Worm (Caenorhabditis elegans) whole organism, young adult: ENCODE results near the gene cpna-5.

ENCODE experiments used
- B0261.1 ChIP-seq: sonication (generic microtip); optimal IDR thresholded peaks from 2 replicates; lab custom pipeline; 2016; ENCODE audit warnings: mild to moderate bottlenecking, missing genetic modification characterization, moderate library complexity, missing compliant biosample characterization
- F10E7.11 ChIP-seq: sonication (generic microtip); optimal IDR thresholded peaks from 2 replicates; lab custom pipeline; 2017; ENCODE audit warnings: mild to moderate bottlenecking, missing genetic modification characterization, moderate library complexity, missing compliant biosample characterization
- F49E8.2 ChIP-seq: sonication (generic microtip); optimal IDR thresholded peaks from 3 replicates; lab custom pipeline; 2017; ENCODE audit warnings: missing genetic modification characterization, mild to moderate bottlenecking, missing compliant biosample characterization, antibody characterized with exemption, moderate library complexity; ENCODE audit not compliant: insufficient read depth
- F57A8.1 ChIP-seq: fragments of 200-800 bp; sonication (Bioruptor generic); optimal IDR thresholded peaks from 2 replicates; lab custom pipeline; 2018; ENCODE audit warnings: mild to moderate bottlenecking, missing genetic modification characterization, moderate library complexity, missing compliant biosample characterization
- Y53G8AR.9 ChIP-seq: fragments of 200-800 bp; sonication (Bioruptor generic); conservative IDR thresholded peaks from 2 replicates; pipeline ENCODE4 v1.3.6; 2022; ENCODE audit warnings: missing genetic modification reagents, missing genetic modification characterization, missing compliant biosample characterization
- Y79H2A.3 ChIP-seq: fragments of 200-800 bp; sonication (Bioruptor generic); conservative IDR thresholded peaks from 2 replicates; pipeline ENCODE4 v1.3.6; 2022; ENCODE audit warnings: missing genetic modification reagents, missing genetic modification characterization, missing compliant biosample characterization
- ZK185.1 ChIP-seq: sonication (generic microtip); optimal IDR thresholded peaks from 2 replicates; lab custom pipeline; 2016; ENCODE audit warnings: mild to moderate bottlenecking, missing genetic modification characterization, missing compliant biosample characterization; ENCODE audit not compliant: poor library complexity, severe bottlenecking
- akir-1 ChIP-seq: fragments of 200-800 bp; sonication (Bioruptor generic); optimal IDR thresholded peaks from 2 replicates; lab custom pipeline; 2018; ENCODE audit warnings: mild to moderate bottlenecking, missing genetic modification characterization, moderate library complexity, missing compliant biosample characterization
- ama-1 ChIP-seq, 3 experiments: fragments of 150-350 bp in 1 of 3; sonication (generic microtip) in 2 of 3; optimal IDR thresholded peaks; 2 replicates each; lab custom pipeline; 2014 to 2018; ENCODE audit warnings: missing biosample characterization in 2 of 3, missing genetic modification characterization in 2 of 3, missing genetic modification reagents in 2 of 3
- attf-3 ChIP-seq: fragments of 200-800 bp; sonication (Bioruptor generic); conservative IDR thresholded peaks from 2 replicates; pipeline ENCODE4 v1.3.6; 2022; ENCODE audit warnings: missing genetic modification reagents, missing genetic modification characterization, missing compliant biosample characterization
- attf-5 ChIP-seq: fragments of 200-800 bp; sonication (Bioruptor generic); optimal IDR thresholded peaks from 2 replicates; lab custom pipeline; 2018; ENCODE audit warnings: mild to moderate bottlenecking, missing genetic modification characterization, missing compliant biosample characterization
- attf-6 ChIP-seq: fragments of 200-800 bp; sonication (Bioruptor generic); IDR thresholded peaks from 2 replicates; pipeline ENCODE4 v1.3.6; 2022; ENCODE audit warnings: missing genetic modification reagents, missing genetic modification characterization, missing compliant biosample characterization
- bed-2 ChIP-seq: fragments of 200-800 bp; sonication (Bioruptor generic); IDR thresholded peaks from 2 replicates; pipeline ENCODE4 v1.3.6; 2022; ENCODE audit warnings: missing genetic modification reagents, missing genetic modification characterization, missing compliant biosample characterization
- cebp-1 ChIP-seq, 2 experiments: fragments of 200-800 bp in 1 of 2; sonication (Bioruptor generic) in 1 of 2; sonication (generic microtip) in 1 of 2; IDR thresholded peaks in 1 of 2; optimal IDR thresholded peaks in 1 of 2; 2 replicates each; pipeline versions ENCODE4 v1.3.6 to Lab custom; 2017 to 2022; ENCODE audit warnings: missing compliant biosample characterization in 2 of 2, missing genetic modification characterization in 2 of 2, mild to moderate bottlenecking in 1 of 2, missing genetic modification reagents in 1 of 2, moderate library complexity in 1 of 2
- ceh-40 ChIP-seq: fragments of 200-800 bp; sonication (Bioruptor generic); IDR thresholded peaks from 2 replicates; pipeline ENCODE4 v1.3.6; 2022; ENCODE audit warnings: missing genetic modification characterization, missing compliant biosample characterization
- chd-7 ChIP-seq: sonication (generic microtip); optimal IDR thresholded peaks from 2 replicates; lab custom pipeline; 2016; ENCODE audit warnings: mild to moderate bottlenecking, missing genetic modification characterization, moderate library complexity, missing compliant biosample characterization
- die-1 ChIP-seq: sonication (generic microtip); optimal IDR thresholded peaks from 2 replicates; lab custom pipeline; 2016; ENCODE audit warnings: missing genotype, mild to moderate bottlenecking, missing genetic modification characterization, missing compliant biosample characterization
- dpff-1 ChIP-seq: sonication (generic microtip); optimal IDR thresholded peaks from 2 replicates; lab custom pipeline; 2017; ENCODE audit warnings: mild to moderate bottlenecking, missing genetic modification characterization, missing compliant biosample characterization
- efl-1 ChIP-seq: fragments of 150-350 bp; optimal IDR thresholded peaks from 2 replicates; lab custom pipeline; 2014; ENCODE audit warnings: missing biosample characterization, missing genetic modification reagents, missing genetic modification characterization
- egl-44 ChIP-seq: fragments of 200-800 bp; sonication (Bioruptor generic); IDR thresholded peaks from 2 replicates; pipeline ENCODE4 v1.3.6; 2022; ENCODE audit warnings: missing genetic modification reagents, missing genetic modification characterization, missing compliant biosample characterization
- ets-4 ChIP-seq: fragments of 200-800 bp; sonication (Bioruptor generic); optimal IDR thresholded peaks from 2 replicates; lab custom pipeline; 2018; ENCODE audit warnings: mild to moderate bottlenecking, missing genetic modification characterization, missing compliant biosample characterization
- gei-17 ChIP-seq: fragments of 200-800 bp; sonication (Bioruptor generic); optimal IDR thresholded peaks from 2 replicates; lab custom pipeline; 2018; ENCODE audit warnings: mild to moderate bottlenecking, missing genetic modification characterization, missing compliant biosample characterization
- hlh-26 ChIP-seq: fragments of 200-800 bp; sonication (Bioruptor generic); conservative IDR thresholded peaks from 2 replicates; pipeline ENCODE4 v1.3.6; 2022; ENCODE audit warnings: missing genetic modification reagents, missing genetic modification characterization, missing compliant biosample characterization
- hmg-20 ChIP-seq: fragments of 200-800 bp; sonication (Bioruptor generic); IDR thresholded peaks from 2 replicates; pipeline ENCODE4 v1.3.6; 2022; ENCODE audit warnings: missing genetic modification reagents, missing genetic modification characterization, missing compliant biosample characterization
- hrde-1 ChIP-seq: sonication (generic microtip); optimal IDR thresholded peaks from 2 replicates; lab custom pipeline; 2016; ENCODE audit warnings: missing genetic modification characterization, mild to moderate bottlenecking, missing compliant biosample characterization, moderate library complexity, missing genotype, missing genetic modification reagents, borderline replicate concordance
- hsf-1 ChIP-seq: fragments of 200-800 bp; sonication (Bioruptor generic); IDR thresholded peaks from 2 replicates; pipeline ENCODE4 v1.3.6; 2022; ENCODE audit warnings: missing genetic modification reagents, missing genetic modification characterization, missing compliant biosample characterization
- let-526 ChIP-seq: fragments of 200-800 bp; sonication (Bioruptor generic); IDR thresholded peaks from 2 replicates; pipeline ENCODE4 v1.3.6; 2022; ENCODE audit warnings: missing genetic modification reagents, missing genetic modification characterization, missing compliant biosample characterization
- let-607 ChIP-seq, 2 experiments: fragments of 200-800 bp in 1 of 2; sonication (Bioruptor generic) in 1 of 2; sonication (generic microtip) in 1 of 2; optimal IDR thresholded peaks; 2 replicates each; lab custom pipeline; 2016 to 2018; ENCODE audit warnings: mild to moderate bottlenecking in 2 of 2, missing compliant biosample characterization in 2 of 2, missing genetic modification characterization in 2 of 2, moderate library complexity in 2 of 2, missing genotype in 1 of 2
- lin-35 ChIP-seq, 3 experiments: fragments of 150-350 bp in 2 of 3; sonication (generic microtip) in 1 of 3; optimal IDR thresholded peaks; 2 replicates each; lab custom pipeline; 2014 to 2018; ENCODE audit warnings: missing biosample characterization in 3 of 3, missing genetic modification characterization in 3 of 3, missing genetic modification reagents in 3 of 3
- lin-54 ChIP-seq: fragments of 200-800 bp; sonication (Bioruptor generic); optimal IDR thresholded peaks from 2 replicates; lab custom pipeline; 2018; ENCODE audit warnings: mild to moderate bottlenecking, missing genetic modification characterization, missing compliant biosample characterization
- lsl-1 ChIP-seq: fragments of 200-800 bp; sonication (Bioruptor generic); optimal IDR thresholded peaks from 2 replicates; lab custom pipeline; 2018; ENCODE audit warnings: mild to moderate bottlenecking, missing genetic modification characterization, moderate library complexity, missing compliant biosample characterization
- madf-3 ChIP-seq: fragments of 200-800 bp; sonication (Bioruptor generic); IDR thresholded peaks from 2 replicates; pipeline ENCODE4 v1.3.6; 2022; ENCODE audit warnings: missing genetic modification reagents, missing genetic modification characterization, missing compliant biosample characterization
- madf-6 ChIP-seq: fragments of 200-800 bp; sonication (Bioruptor generic); IDR thresholded peaks from 2 replicates; pipeline ENCODE4 v1.3.6; 2022; ENCODE audit warnings: missing genetic modification reagents, missing genetic modification characterization, missing compliant biosample characterization
- nfya-1 ChIP-seq: sonication (generic microtip); optimal IDR thresholded peaks from 2 replicates; lab custom pipeline; 2017; ENCODE audit warnings: antibody characterized with exemption, missing compliant biosample characterization, missing genetic modification characterization, borderline replicate concordance; ENCODE audit not compliant: insufficient read depth
- nhr-120 ChIP-seq: fragments of 200-800 bp; sonication (Bioruptor generic); IDR thresholded peaks from 2 replicates; pipeline ENCODE4 v1.3.6; 2022; ENCODE audit warnings: missing genetic modification characterization, missing compliant biosample characterization
- nhr-27 ChIP-seq: fragments of 200-800 bp; sonication (Bioruptor generic); optimal IDR thresholded peaks from 2 replicates; lab custom pipeline; 2018; ENCODE audit warnings: mild to moderate bottlenecking, missing genetic modification characterization, moderate library complexity, missing compliant biosample characterization
- nhr-80 ChIP-seq: sonication (generic microtip); optimal IDR thresholded peaks from 2 replicates; lab custom pipeline; 2016; ENCODE audit warnings: missing genetic modification characterization, missing compliant biosample characterization
- pbrm-1 ChIP-seq: fragments of 200-800 bp; sonication (Bioruptor generic); IDR thresholded peaks from 2 replicates; pipeline ENCODE4 v1.3.6; 2022; ENCODE audit warnings: missing genetic modification reagents, missing genetic modification characterization, missing compliant biosample characterization
- repo-1 ChIP-seq: sonication (generic microtip); optimal IDR thresholded peaks from 2 replicates; lab custom pipeline; 2017; ENCODE audit warnings: mild to moderate bottlenecking, missing genetic modification characterization, missing compliant biosample characterization
- snpc-1.1 ChIP-seq: sonication (generic microtip); optimal IDR thresholded peaks from 2 replicates; lab custom pipeline; 2017; ENCODE audit warnings: missing genetic modification characterization, mild to moderate bottlenecking, missing compliant biosample characterization, antibody characterized with exemption, moderate library complexity, missing genotype, missing genetic modification reagents; ENCODE audit not compliant: insufficient read depth
- snpc-4 ChIP-seq, 5 experiments: fragments of 150-350 bp in 1 of 5; sonication (generic microtip) in 4 of 5; optimal IDR thresholded peaks; 2 replicates each; lab custom pipeline; 2014 to 2018; ENCODE audit warnings: missing genetic modification characterization in 5 of 5, missing biosample characterization in 3 of 5, antibody characterized with exemption in 2 of 5, mild to moderate bottlenecking in 2 of 5, missing compliant biosample characterization in 2 of 5, missing genotype in 2 of 5, moderate library complexity in 2 of 5, missing genetic modification reagents in 1 of 5
- zim-3 ChIP-seq: sonication (generic microtip); optimal IDR thresholded peaks from 2 replicates; lab custom pipeline; 2017; ENCODE audit warnings: mild to moderate bottlenecking, missing genetic modification characterization, moderate library complexity, missing compliant biosample characterization

The cpna-5 gene

DNA sequence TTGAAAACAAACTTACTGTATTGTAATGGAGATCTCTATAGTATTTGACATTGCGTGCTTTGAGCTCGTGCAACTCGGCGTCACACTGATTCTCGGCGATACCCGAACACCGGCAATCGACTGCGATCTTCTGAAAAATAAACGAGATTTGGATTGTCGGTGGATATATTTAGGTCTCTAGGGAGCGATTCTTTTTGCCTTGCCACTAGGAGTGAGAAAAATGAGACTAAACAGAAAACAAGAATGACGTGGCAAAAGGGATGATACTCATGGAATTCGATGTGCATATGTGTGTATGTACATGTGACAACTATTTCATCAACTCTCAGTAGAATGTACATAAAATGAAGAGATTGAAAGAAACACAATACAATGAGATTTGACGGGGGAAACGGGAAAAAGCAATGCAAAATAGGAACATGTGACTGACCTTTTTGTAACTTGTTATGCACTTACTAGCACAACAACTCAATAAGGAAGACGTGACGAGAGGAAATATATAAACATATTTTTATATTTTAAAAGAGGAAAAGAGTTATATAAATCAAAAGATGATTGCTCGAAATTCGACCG lies 3.7 kb downstream of the cpna-5 start:
- no peak for TF ChIP-seq hsf-1 (GFP tag; lab: Robert Waterston, UW)
- TF ChIP-seq lin-35 (GFP tag; optimal IDR thresholded peaks at IDR 0.05; lab: Kevin White, UChicago) = peak in 1 of 3 experiments; percentile 26
- no peak for TF ChIP-seq cebp-1 (GFP tag; IDR thresholded peaks at IDR 0.05; lab: Robert Waterston, UW)
- TF ChIP-seq cebp-1 (tag; optimal IDR thresholded peaks at IDR 0.05; lab: Kevin White, UChicago) = peak; percentile 45

- TF ChIP-seq attf-3 (GFP tag; lab: Robert Waterston, UW) (no peak), Y53G8AR.9 (GFP tag; lab: Robert Waterston, UW) (no peak), attf-6 (no peak), B0261.1 (no peak), gei-17 (GFP tag; lab: Kevin White, UChicago) (no peak), hlh-26 (GFP tag; lab: Robert Waterston, UW) (no peak), ets-4 (no peak), let-526 (GFP tag; lab: Robert Waterston, UW) (no peak), nhr-80 (tag; lab: Kevin White, UChicago) (no peak), snpc-4 (GFP tag; optimal IDR thresholded peaks at IDR 0.05; lab: Kevin White, UChicago) (no peak), snpc-4 (tag; optimal IDR thresholded peaks at IDR 0.05; lab: Kevin White, UChicago) (no peak), bed-2 (GFP tag; lab: Robert Waterston, UW) (no peak), F57A8.1 (no peak), lsl-1 (no peak), F10E7.11 (no peak), akir-1 (no peak), madf-3 (GFP tag; lab: Robert Waterston, UW) (no peak), nhr-27 (tag; lab: Kevin White, UChicago) (no peak), ZK185.1 (no peak)
- TF ChIP-seq, all 124 proteins: peak for 0
These were observed 9.1 kb downstream of the cpna-5 start, which contains the start of gene sre-1 for ce11 chrII:7709301-7709754. Gene sre-1, plus strand, starts transcription at chrII:7709704.

- TF ChIP-seq madf-6 = peak; percentile 66
- no peak for TF ChIP-seq hmg-20 (GFP tag; lab: Robert Waterston, UW)
- TF ChIP-seq F49E8.2 (tag; lab: Kevin White, UChicago) = peak; percentile 32
- 0 out of 2 replicates have a peak, but pooled peaks have one; percentile 55 for TF ChIP-seq Y53G8AR.9 (GFP tag; lab: Robert Waterston, UW)
- TF ChIP-seq F10E7.11 = no peak
- TF ChIP-seq nhr-120 (GFP tag; lab: Robert Waterston, UW) = no peak
- TF ChIP-seq Y79H2A.3 (GFP tag; lab: Robert Waterston, UW) = no peak
- no peak for TF ChIP-seq repo-1 (tag; lab: Kevin White, UChicago)
- peak; percentile 51; the same call in 1 of the 2 replicates for TF ChIP-seq pbrm-1 (GFP tag; lab: Robert Waterston, UW)
- TF ChIP-seq dpff-1 (tag; lab: Kevin White, UChicago) = no peak
- no peak for TF ChIP-seq ama-1 (optimal IDR thresholded peaks at IDR 0.05; lab: Kevin White, UChicago)
- peak in 1 of 2 experiments; percentile 45 for TF ChIP-seq ama-1 (GFP tag; optimal IDR thresholded peaks at IDR 0.05; lab: Kevin White, UChicago)
- TF ChIP-seq let-607 (tag; optimal IDR thresholded peaks at IDR 0.05; lab: Kevin White, UChicago) = no peak
- peak; percentile 40 for TF ChIP-seq die-1
- TF ChIP-seq nfya-1 (tag; lab: Kevin White, UChicago) = no peak
- TF ChIP-seq attf-5 = peak; percentile 60
- peak; percentile 43 for TF ChIP-seq lin-54 (GFP tag; lab: Kevin White, UChicago)
- TF ChIP-seq lsl-1 = peak; percentile 60
- peak; percentile 4 for TF ChIP-seq snpc-1.1 (tag; lab: Kevin White, UChicago)
- no peak for TF ChIP-seq egl-44 (GFP tag; lab: Robert Waterston, UW)
- TF ChIP-seq hrde-1 (tag; lab: Kevin White, UChicago) = no peak
- no peak for TF ChIP-seq zim-3 (tag; lab: Kevin White, UChicago)
- no peak for TF ChIP-seq chd-7
- no peak for TF ChIP-seq efl-1 (GFP tag; lab: Kevin White, UChicago)
- no peak for TF ChIP-seq ceh-40
- no peak for TF ChIP-seq madf-3 (GFP tag; lab: Robert Waterston, UW)
- no peak for TF ChIP-seq hlh-26 (GFP tag; lab: Robert Waterston, UW)
These were observed 9.9 kb downstream of the cpna-5 start, which contains the start of gene B0495.9 for ce11 chrII:7708540-7708939. Gene B0495.9, minus strand, starts transcription at chrII:7708710.
